Fruit fly (Drosophila melanogaster) whole organism, pupa: ENCODE data around the gene CG42521.

Experiments used
- CG12605 ChIP-seq: fragments of 200-800 bp; sonication (Bioruptor generic); IDR thresholded peaks from 2 replicates; pipeline ENCODE4 v1.3.6; 2022; ENCODE audit warnings: missing biosample characterization, missing genetic modification characterization
- CG15710 ChIP-seq: fragments of 200-800 bp; sonication (Bioruptor generic); optimal IDR thresholded peaks from 2 replicates; lab custom pipeline; 2018; ENCODE audit warnings: missing biosample characterization, mild to moderate bottlenecking, missing genetic modification characterization, moderate library complexity
- CG4496 ChIP-seq: fragments of 200-800 bp; sonication (Bioruptor generic); IDR thresholded peaks from 3 replicates; pipeline ENCODE4 v1.3.6; 2022; ENCODE audit warnings: missing biosample characterization, missing genetic modification characterization
- EcR ChIP-seq: fragments of 200-800 bp; sonication (Bioruptor generic); optimal IDR thresholded peaks from 3 replicates; lab custom pipeline; 2019; ENCODE audit warnings: missing biosample characterization, missing genetic modification characterization, mild to moderate bottlenecking, moderate library complexity, missing genetic modification reagents
- Pif1B ChIP-seq: fragments of 200-800 bp; sonication (Bioruptor generic); optimal IDR thresholded peaks from 3 replicates; lab custom pipeline; 2016; ENCODE audit warnings: missing biosample characterization, missing genetic modification characterization
- gl ChIP-seq: fragments of 200-800 bp; sonication (Bioruptor generic); optimal IDR thresholded peaks from 2 replicates; lab custom pipeline; 2018; ENCODE audit warnings: missing biosample characterization, mild to moderate bottlenecking, missing genetic modification characterization

DNA sequence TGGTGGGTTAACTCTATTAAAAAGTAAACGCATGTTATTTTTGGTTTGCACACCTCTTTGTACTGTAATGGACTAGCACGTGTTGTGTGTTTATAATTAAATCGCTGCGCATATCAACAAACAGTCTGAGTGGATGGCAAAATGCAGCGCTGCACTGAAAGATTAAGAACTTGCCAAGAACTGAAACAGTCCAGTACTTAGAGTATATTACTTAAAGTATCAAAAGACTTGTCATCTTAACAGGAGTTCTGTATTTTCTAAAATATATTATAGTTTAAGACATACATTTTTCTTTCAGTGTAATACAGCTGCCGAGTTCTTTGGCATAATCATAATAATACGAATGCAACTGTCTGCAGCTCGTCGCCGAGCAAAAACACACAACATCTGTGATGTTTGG is 25.1 kb upstream of the CG42521 start:
- TF ChIP-seq Pif1B (GFP tag; lab: Kevin White, UChicago) (peak; percentile 35), CG4496 (GFP tag; lab: Robert Waterston, UW) (peak; percentile 70; the same call in 2 of the 3 replicates), gl (tag; lab: Kevin White, UChicago) (peak; percentile 15), CG15710 (peak; percentile 39), CG12605 (GFP tag; lab: Robert Waterston, UW) (peak; percentile 51; the same call in 1 of the 2 replicates), EcR (GFP tag; lab: Kevin White, UChicago) (no peak)
